Worm (Caenorhabditis elegans): ENCODE results near the gene oig-4.

DNA sequence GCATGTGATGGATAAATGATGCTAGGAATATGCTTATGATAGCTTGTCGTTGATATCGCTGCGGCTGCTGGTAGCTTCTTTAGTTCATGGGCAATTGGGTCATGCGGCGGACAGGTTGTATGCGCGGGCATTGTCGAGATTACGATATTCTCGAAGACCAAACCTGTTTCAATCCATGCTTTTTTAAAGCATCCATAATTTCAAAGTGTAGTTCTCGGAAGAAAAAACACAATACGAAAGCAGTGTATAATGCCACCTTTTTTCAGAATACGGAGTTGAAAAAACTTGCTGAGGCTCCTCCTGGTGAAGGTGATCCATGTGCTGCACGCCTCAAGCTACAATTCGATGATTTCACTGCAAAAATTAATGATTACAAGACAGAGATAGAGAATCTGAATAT is 8.0 kb upstream of the oig-4 start, which contains the start of gene osm-8:
- TF ChIP-seq ces-1 (GFP tag; optimal IDR thresholded peaks at IDR 0.05) (no peak), lsy-2 (tag; optimal IDR thresholded peaks at IDR 0.05) (no peak), nhr-237 (tag; optimal IDR thresholded peaks at IDR 0.05) (no peak), snpc-4 (tag; optimal IDR thresholded peaks at IDR 0.05) (no peak), mep-1 (tag; optimal IDR thresholded peaks at IDR 0.05) (no peak), pha-4 (tag; optimal IDR thresholded peaks at IDR 0.05) (no peak), unc-39 (tag; optimal IDR thresholded peaks at IDR 0.05) (no peak), ztf-11 (tag; optimal IDR thresholded peaks at IDR 0.05) (no peak), mls-2 (tag; optimal IDR thresholded peaks at IDR 0.05) (no peak), nhr-12 (tag; optimal IDR thresholded peaks at IDR 0.05) (no peak), elt-1 (tag; optimal IDR thresholded peaks at IDR 0.05; ENCODE audit: borderline replicate concordance, insufficient read depth) (no peak), tbx-8 (GFP tag; optimal IDR thresholded peaks at IDR 0.05) (no peak), zip-8 (tag; optimal IDR thresholded peaks at IDR 0.05) (no peak)
